Worm (Caenorhabditis elegans): Measurements from ENCODE around the gene F23A7.1.

F23A7.1 gene

DNA sequence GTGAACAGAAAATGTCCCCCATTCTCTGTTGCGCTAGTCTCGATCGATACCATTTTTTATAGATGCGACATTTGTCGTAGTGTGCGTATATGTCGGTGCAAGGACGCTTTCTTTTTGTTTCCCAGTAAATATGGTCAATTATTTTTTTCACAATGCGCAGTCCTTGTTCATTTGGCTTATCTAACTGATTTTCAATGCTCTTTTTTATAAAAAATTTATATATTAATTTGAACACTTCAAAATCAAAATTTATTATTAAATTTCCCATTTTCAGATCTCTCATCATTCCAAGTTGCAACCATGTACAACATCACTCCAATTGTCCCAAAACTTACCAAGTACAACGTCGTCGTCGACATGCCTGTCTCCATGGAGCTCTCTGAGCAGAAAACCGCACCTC lies at the start of gene F23A7.1:
TSS of gene F23A7.1 (plus strand) at position 301 of the 400 bp plus-strand sequence.
- TF ChIP-seq pag-3 (tag; optimal IDR thresholded peaks at IDR 0.05; ENCODE audit: borderline replicate concordance), result no peak
- no peak for TF ChIP-seq F13H6.1 (tag; optimal IDR thresholded peaks at IDR 0.05)
- no peak for TF ChIP-seq madf-2 (tag; optimal IDR thresholded peaks at IDR 0.05)
- TF ChIP-seq pat-9 (tag; optimal IDR thresholded peaks at IDR 0.05), result no peak
- no peak for TF ChIP-seq pqm-1 (tag; optimal IDR thresholded peaks at IDR 0.05)

DNA sequence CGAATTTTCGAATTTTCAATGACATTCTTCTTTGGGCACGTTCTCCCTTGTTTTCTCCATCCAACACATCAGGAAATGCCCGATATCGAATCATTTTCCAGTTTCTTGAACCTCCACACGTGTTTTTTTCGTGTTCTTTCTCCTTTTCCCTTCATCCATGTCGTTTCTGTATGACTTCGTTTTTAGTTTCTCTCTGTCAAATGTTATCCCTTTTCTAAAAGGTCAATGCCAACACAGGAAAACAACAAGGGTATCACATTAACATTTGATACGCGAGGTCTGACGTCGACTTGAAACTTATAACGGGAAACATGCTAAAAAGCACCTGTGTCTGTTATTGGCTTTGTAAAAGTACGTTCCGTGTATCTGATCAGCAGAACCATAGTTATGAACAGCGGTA lies 44.3 kb upstream of the F23A7.1 start:
- TF ChIP-seq T23F11.4 (GFP tag; optimal IDR thresholded peaks at IDR 0.05) (no peak), sdc-2 (tag; optimal IDR thresholded peaks at IDR 0.05) (no peak), ama-1 (optimal IDR thresholded peaks at IDR 0.05) (no peak), tbx-7 (tag; optimal IDR thresholded peaks at IDR 0.05) (no peak), gmeb-2 (tag; optimal IDR thresholded peaks at IDR 0.05) (no peak), sox-2 (GFP tag; IDR thresholded peaks at IDR 0.05) (no peak), ttx-3 (tag; optimal IDR thresholded peaks at IDR 0.05) (no peak), syd-9 (tag; optimal IDR thresholded peaks at IDR 0.05) (no peak), fkh-6 (tag; optimal IDR thresholded peaks at IDR 0.05) (no peak), che-1 (tag; optimal IDR thresholded peaks at IDR 0.05) (no peak), ceh-6 (GFP tag; optimal IDR thresholded peaks at IDR 0.05) (no peak), ztf-16 (tag; optimal IDR thresholded peaks at IDR 0.05) (no peak), rnt-1 (tag; optimal IDR thresholded peaks at IDR 0.05) (no peak), ceh-48 (tag; optimal IDR thresholded peaks at IDR 0.05) (no peak), lin-11 (tag; optimal IDR thresholded peaks at IDR 0.05) (no peak), ceh-30 (tag; optimal IDR thresholded peaks at IDR 0.05) (no peak), pros-1 (tag; optimal IDR thresholded peaks at IDR 0.05) (no peak), nhr-11 (tag; optimal IDR thresholded peaks at IDR 0.05) (no peak), hlh-15 (tag; optimal IDR thresholded peaks at IDR 0.05) (no peak)

- TF ChIP-seq nhr-232 (tag; optimal IDR thresholded peaks at IDR 0.05) (no peak), K02D7.2 (tag; optimal IDR thresholded peaks at IDR 0.05) (no peak), elt-2 (tag; optimal IDR thresholded peaks at IDR 0.05) (no peak), zip-5 (tag; optimal IDR thresholded peaks at IDR 0.05) (no peak), fkh-6 (tag; optimal IDR thresholded peaks at IDR 0.05) (no peak), sox-4 (tag; optimal IDR thresholded peaks at IDR 0.05) (no peak), ceh-48 (tag; optimal IDR thresholded peaks at IDR 0.05) (no peak), ama-1 (optimal IDR thresholded peaks at IDR 0.05) (no peak), tbx-2 (tag; optimal IDR thresholded peaks at IDR 0.05) (no peak), ets-4 (tag; optimal IDR thresholded peaks at IDR 0.05) (no peak), unc-55 (GFP tag; optimal IDR thresholded peaks at IDR 0.05) (no peak), ceh-45 (GFP tag; IDR thresholded peaks at IDR 0.05) (no peak), madf-2 (tag; optimal IDR thresholded peaks at IDR 0.05) (no peak)
Observed at ce11 chrX:16184069-16184468, 33.1 kb upstream of the F23A7.1 start, which contains the start of gene nlp-67. Gene nlp-67 (plus strand): TSS chrX:16184369.

DNA sequence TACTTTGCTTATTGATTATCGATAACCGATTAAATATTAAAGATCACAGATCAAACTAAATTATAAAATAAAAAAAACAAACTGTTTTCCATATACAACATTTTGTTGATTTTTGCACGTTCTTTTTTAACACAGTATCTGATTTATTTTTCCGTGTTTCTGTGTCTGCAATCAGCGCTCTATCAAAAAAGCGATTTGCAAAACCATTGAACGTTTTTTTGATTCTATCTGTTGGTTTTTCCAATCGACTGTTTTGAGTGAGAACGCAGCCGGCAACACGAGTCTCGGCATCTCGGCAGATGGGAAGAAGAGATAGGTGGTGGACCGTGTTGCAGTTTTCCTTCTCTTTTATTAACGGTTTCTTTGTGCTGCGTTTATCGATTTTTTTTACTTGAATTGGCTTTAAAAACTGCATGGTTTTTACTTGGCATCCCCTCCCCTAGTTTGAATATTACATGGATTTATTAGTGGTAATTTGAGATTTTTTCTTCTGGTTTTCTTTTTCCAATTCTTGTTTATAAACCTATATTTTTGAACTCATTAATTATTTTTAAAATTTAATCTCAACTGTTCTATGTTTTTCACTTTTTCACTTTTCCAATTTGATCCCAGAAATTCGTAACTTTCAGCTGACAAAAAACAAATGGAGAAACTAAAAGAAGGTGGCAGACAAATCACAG lies 27.8 kb upstream of the F23A7.1 start, which contains the start of gene slc-25A21:
TSS of gene slc-25A21 (plus strand) at position 630 of the 680 bp plus-strand sequence.
- TF ChIP-seq tbx-2 (tag; optimal IDR thresholded peaks at IDR 0.05), result no peak
- no peak for TF ChIP-seq pha-2 (tag; optimal IDR thresholded peaks at IDR 0.05)
- no peak for TF ChIP-seq hlh-13 (GFP tag; optimal IDR thresholded peaks at IDR 0.05)
- TF ChIP-seq ceh-30 (tag; optimal IDR thresholded peaks at IDR 0.05), result no peak
- TF ChIP-seq unc-55 (GFP tag; optimal IDR thresholded peaks at IDR 0.05), result no peak
- no peak for TF ChIP-seq eyg-1 (tag; optimal IDR thresholded peaks at IDR 0.05)
- no peak for TF ChIP-seq unc-86 (tag; optimal IDR thresholded peaks at IDR 0.05)
- no peak for TF ChIP-seq pat-9 (tag; optimal IDR thresholded peaks at IDR 0.05)
- TF ChIP-seq hlh-30 (tag; optimal IDR thresholded peaks at IDR 0.05; ENCODE audit: insufficient read depth), result no peak
- TF ChIP-seq T23F11.4 (GFP tag; optimal IDR thresholded peaks at IDR 0.05), result no peak
- TF ChIP-seq ttx-3 (tag; optimal IDR thresholded peaks at IDR 0.05), result no peak
- no peak for TF ChIP-seq dve-1 (tag; optimal IDR thresholded peaks at IDR 0.05)
- no peak for TF ChIP-seq ets-4 (tag; optimal IDR thresholded peaks at IDR 0.05)
- no peak for TF ChIP-seq rnt-1 (tag; optimal IDR thresholded peaks at IDR 0.05)
- TF ChIP-seq ceh-18 (tag; optimal IDR thresholded peaks at IDR 0.05), result no peak
- TF ChIP-seq sdc-2 (tag; optimal IDR thresholded peaks at IDR 0.05), result no peak

All from whole organism, late embryonic.